Fruit fly (Drosophila melanogaster): ENCODE results near the gene CG31730.
A peak's percentile ranks its signal among the peaks of the same experiment; 100 is the strongest.

CG31730 gene

DNA sequence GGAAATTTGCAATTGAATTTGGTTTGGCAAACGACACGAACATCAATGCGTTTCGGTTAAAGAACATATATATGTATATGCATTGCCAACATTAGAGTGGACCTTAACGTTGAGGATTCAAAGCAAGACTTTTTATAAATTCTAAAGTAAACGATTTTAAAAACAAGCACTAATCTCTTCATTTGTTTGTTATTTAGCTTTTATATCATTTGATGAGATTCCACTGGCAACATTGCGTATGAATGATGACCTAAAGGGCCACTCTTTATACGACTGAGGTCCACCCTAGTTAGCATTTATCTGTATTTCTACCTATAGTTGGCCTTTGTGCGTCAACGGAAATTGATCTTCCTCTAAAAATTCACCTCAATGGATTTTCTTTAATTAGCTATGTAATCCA, 841 bp downstream of the CG31730 start (continued):
- no peak for TF ChIP-seq CG4730 (GFP tag; IDR thresholded peaks at IDR 0.05)
- TF ChIP-seq chn (GFP tag; optimal IDR thresholded peaks at IDR 0.05) = no peak
- no peak for TF ChIP-seq CG17612 (GFP tag; IDR thresholded peaks at IDR 0.05)
- TF ChIP-seq ase (GFP tag; IDR thresholded peaks at IDR 0.05) = no peak
- TF ChIP-seq nmo (GFP tag; optimal IDR thresholded peaks at IDR 0.05) = peak; percentile 12
- no peak for TF ChIP-seq CG1233 (GFP tag; optimal IDR thresholded peaks at IDR 0.05)
- TF ChIP-seq Oaz (GFP tag; IDR thresholded peaks at IDR 0.05) = no peak
- no peak for TF ChIP-seq CHES-1-like (GFP tag; optimal IDR thresholded peaks at IDR 0.05)
- TF ChIP-seq CG10431 (GFP tag; optimal IDR thresholded peaks at IDR 0.05) = no peak
- TF ChIP-seq CG16813 (GFP tag; IDR thresholded peaks at IDR 0.05; ENCODE audit: partially characterized antibody) = no peak

DNA sequence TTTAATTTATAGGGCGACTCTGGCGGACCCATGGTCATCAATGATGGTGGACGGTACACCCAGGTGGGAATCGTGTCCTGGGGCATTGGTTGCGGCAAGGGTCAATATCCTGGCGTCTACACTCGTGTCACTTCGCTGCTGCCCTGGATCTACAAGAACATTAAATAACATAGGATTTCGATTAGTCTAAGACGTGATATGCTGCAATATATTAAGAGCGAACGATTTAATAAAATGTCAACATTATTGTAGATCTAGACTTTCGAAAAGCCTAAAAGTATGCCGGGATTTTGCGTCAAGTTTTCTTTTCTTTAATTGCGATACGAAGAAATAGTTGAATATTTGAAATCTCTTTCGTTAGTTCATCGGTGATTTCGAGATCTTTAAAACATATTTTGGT, 2.4 kb downstream of the CG31730 start, which contains the start of gene Naa20B:
Gene Naa20B (plus strand): TSS at position 301 of the 400 bp plus-strand sequence.
- TF ChIP-seq Lim3 (GFP tag; IDR thresholded peaks at IDR 0.05) = no peak
- no peak for TF ChIP-seq amos (GFP tag; IDR thresholded peaks at IDR 0.05; ENCODE audit: partially characterized antibody)
- TF ChIP-seq Dip3 (GFP tag; optimal IDR thresholded peaks at IDR 0.05) = no peak
- TF ChIP-seq corto (GFP tag; optimal IDR thresholded peaks at IDR 0.05) = no peak
- TF ChIP-seq hb (GFP tag; IDR thresholded peaks at IDR 0.05; ENCODE audit: partially characterized antibody) = no peak
- no peak for TF ChIP-seq CG8359 (GFP tag; optimal IDR thresholded peaks at IDR 0.05; ENCODE audit: borderline replicate concordance)
- no peak for TF ChIP-seq CG10959 (GFP tag; IDR thresholded peaks at IDR 0.05)
- no peak for TF ChIP-seq eve (GFP tag; optimal IDR thresholded peaks at IDR 0.05)
- TF ChIP-seq caup (GFP tag; optimal IDR thresholded peaks at IDR 0.05; ENCODE audit: severe bottlenecking) = no peak
- no peak for TF ChIP-seq CG7963 (GFP tag; IDR thresholded peaks at IDR 0.05; ENCODE audit: partially characterized antibody)
- TF ChIP-seq lmd (GFP tag; IDR thresholded peaks at IDR 0.05) = no peak
- TF ChIP-seq CG10321 (GFP tag; IDR thresholded peaks at IDR 0.05) = no peak
- no peak for TF ChIP-seq CHES-1-like (GFP tag; optimal IDR thresholded peaks at IDR 0.05)
- TF ChIP-seq az2 (GFP tag; optimal IDR thresholded peaks at IDR 0.05) = no peak
- no peak for TF ChIP-seq esg (GFP tag; conservative IDR thresholded peaks at IDR 0.05)
- TF ChIP-seq CG17328 (GFP tag; IDR thresholded peaks at IDR 0.05) = no peak
- TF ChIP-seq CG4730 (GFP tag; IDR thresholded peaks at IDR 0.05) = no peak
- no peak for TF ChIP-seq zfh1 (GFP tag; IDR thresholded peaks at IDR 0.05)

dm6 chr2L:13251167-13251566, 8.4 kb downstream of the CG31730 start:
- TF ChIP-seq CG14965 (GFP tag; optimal IDR thresholded peaks at IDR 0.05; ENCODE audit: borderline replicate concordance) = no peak
- TF ChIP-seq Jarid2 (GFP tag; optimal IDR thresholded peaks at IDR 0.05) = no peak
- TF ChIP-seq fd3F (GFP tag; optimal IDR thresholded peaks at IDR 0.05) = no peak
- no peak for TF ChIP-seq Ets65A (GFP tag)
- no peak for TF ChIP-seq cg (GFP tag; optimal IDR thresholded peaks at IDR 0.05)

DNA sequence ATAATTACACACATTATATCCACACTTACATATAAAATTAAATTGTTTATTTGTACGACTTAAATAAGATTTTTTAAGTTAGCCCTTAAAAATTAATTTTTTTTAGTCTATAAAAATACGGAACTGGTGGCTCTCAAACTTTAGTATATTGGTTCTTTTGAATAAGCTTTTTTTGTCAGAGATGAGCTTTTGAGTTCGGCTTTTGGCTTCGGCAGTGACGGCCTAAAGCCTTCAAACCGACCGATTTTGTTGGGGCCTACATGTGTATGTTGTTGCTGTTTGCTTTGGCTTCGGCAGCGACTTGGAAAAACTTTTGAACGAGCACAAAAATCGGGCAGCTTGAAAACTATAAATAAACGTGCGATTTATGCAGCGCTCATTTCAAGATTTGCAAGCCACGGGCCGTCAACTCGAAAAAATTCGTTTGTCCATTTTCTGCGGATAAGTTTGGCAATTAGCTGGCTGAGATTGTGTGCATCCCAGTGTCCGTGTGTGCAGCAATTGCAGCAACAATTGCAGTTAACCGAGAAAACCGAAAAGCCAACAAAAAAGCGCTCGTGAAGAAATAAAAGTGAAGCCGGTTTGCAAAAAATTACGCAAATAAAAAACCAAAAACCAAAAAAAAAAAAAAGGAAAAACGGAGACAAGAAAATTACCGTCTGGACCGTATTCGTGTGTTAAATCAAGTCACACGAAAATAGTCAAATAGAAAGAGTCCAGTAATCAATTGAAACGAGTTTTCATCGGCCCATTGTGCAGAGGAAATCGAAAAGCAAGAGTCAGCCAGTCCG, 13.5 kb downstream of the CG31730 start, which contains the start of gene CG16820:
Gene CG16820 (plus strand): TSS at position 378 of the 791 bp plus-strand sequence.
- TF ChIP-seq scrt (GFP tag; optimal IDR thresholded peaks at IDR 0.05) (no peak), ERR (GFP tag; optimal IDR thresholded peaks at IDR 0.05) (no peak), chinmo (GFP tag; IDR thresholded peaks at IDR 0.05; ENCODE audit: partially characterized antibody) (peak; percentile 56; the same call in 1 of the 4 replicates), CG15514 (GFP tag; optimal IDR thresholded peaks at IDR 0.05) (peak; percentile 96), Max (GFP tag; optimal IDR thresholded peaks at IDR 0.05) (no peak), CG6654 (GFP tag; optimal IDR thresholded peaks at IDR 0.05) (peak; percentile 54), Deaf1 (tag; optimal IDR thresholded peaks at IDR 0.05) (peak; percentile 93)

Measured in whole organism, embryonic.